Worm (Caenorhabditis elegans): ENCODE data around the gene lys-10.

Gene lys-10

DNA sequence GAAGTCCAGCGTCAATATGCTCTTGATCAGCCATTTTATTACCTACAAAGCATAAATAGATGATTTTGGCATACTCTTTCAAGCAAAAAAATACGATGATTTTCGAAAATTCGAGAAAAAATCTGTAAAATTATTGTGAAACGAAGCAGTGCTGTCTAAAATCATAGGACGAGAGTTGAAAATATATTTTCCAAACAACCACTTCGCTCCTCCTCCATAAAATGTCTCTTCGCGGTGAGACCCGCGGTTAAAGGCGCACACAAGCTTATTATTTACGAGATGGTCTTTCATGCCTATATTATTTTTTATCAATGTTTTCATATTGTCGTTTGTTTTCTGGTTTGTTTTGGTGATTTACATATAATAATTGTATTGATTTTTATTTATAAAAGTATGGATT lies 46.7 kb downstream of the lys-10 start, which contains the start of gene nap-1:
TSS of gene nap-1 (minus strand) at position 42 of the 400 bp plus-strand sequence.
- TF ChIP-seq F13H6.1 (tag; optimal IDR thresholded peaks at IDR 0.05) (peak; percentile 46), sem-4 (tag; optimal IDR thresholded peaks at IDR 0.05) (peak; percentile 0), fos-1 (tag; optimal IDR thresholded peaks at IDR 0.05) (peak; percentile 61), elt-1 (tag; optimal IDR thresholded peaks at IDR 0.05) (no peak), lin-39 (tag; optimal IDR thresholded peaks at IDR 0.05) (no peak), peb-1 (tag; optimal IDR thresholded peaks at IDR 0.05) (no peak), nhr-237 (tag; optimal IDR thresholded peaks at IDR 0.05) (no peak), ztf-1 (GFP tag; conservative IDR thresholded peaks at IDR 0.05) (no peak), nhr-77 (tag; optimal IDR thresholded peaks at IDR 0.05) (no peak), C34F6.9 (tag; optimal IDR thresholded peaks at IDR 0.05) (peak; percentile 88), unc-55 (GFP tag; optimal IDR thresholded peaks at IDR 0.05) (peak; percentile 95), nhr-129 (tag; optimal IDR thresholded peaks at IDR 0.05) (peak; percentile 87), ztf-4 (tag; optimal IDR thresholded peaks at IDR 0.05) (no peak), sma-3 (GFP tag; optimal IDR thresholded peaks at IDR 0.05) (peak; percentile 44), nhr-25 (tag; optimal IDR thresholded peaks at IDR 0.05) (peak; percentile 73), nhr-11 (tag; optimal IDR thresholded peaks at IDR 0.05) (no peak), mab-5 (tag; optimal IDR thresholded peaks at IDR 0.05) (peak; percentile 53), sma-9 (GFP tag; optimal IDR thresholded peaks at IDR 0.05) (peak; percentile 71), sma-9 (tag; optimal IDR thresholded peaks at IDR 0.05) (no peak), lin-11 (tag; optimal IDR thresholded peaks at IDR 0.05) (peak; percentile 2), mdl-1 (tag; optimal IDR thresholded peaks at IDR 0.05) (peak in 1 of 2 experiments; percentile 11), skn-1 (tag; optimal IDR thresholded peaks at IDR 0.05) (peak; percentile 17), nhr-21 (tag; optimal IDR thresholded peaks at IDR 0.05) (peak; percentile 55), lin-13 (GFP tag; optimal IDR thresholded peaks at IDR 0.05) (peak; percentile 63), crh-2 (tag; optimal IDR thresholded peaks at IDR 0.05) (peak; percentile 73), alr-1 (tag; optimal IDR thresholded peaks at IDR 0.05) (no peak), ama-1 (optimal IDR thresholded peaks at IDR 0.05) (no peak), blmp-1 (tag; optimal IDR thresholded peaks at IDR 0.05; ENCODE audit: insufficient read depth) (no peak), egl-27 (tag; optimal IDR thresholded peaks at IDR 0.05) (no peak), unc-62 (GFP tag; optimal IDR thresholded peaks at IDR 0.05) (no peak), ZK546.5 (tag; optimal IDR thresholded peaks at IDR 0.05) (peak; percentile 8), zag-1 (tag; optimal IDR thresholded peaks at IDR 0.05) (no peak), lsy-2 (tag; optimal IDR thresholded peaks at IDR 0.05) (peak; percentile 63 to 90), aly-2 (tag; optimal IDR thresholded peaks at IDR 0.05) (no peak), mbf-1 (tag; optimal IDR thresholded peaks at IDR 0.05) (no peak), ceh-16 (tag; optimal IDR thresholded peaks at IDR 0.05) (no peak), R02D3.7 (tag; optimal IDR thresholded peaks at IDR 0.05) (peak; percentile 90), Y55F3AM.14 (GFP tag; optimal IDR thresholded peaks at IDR 0.05) (no peak), nhr-12 (tag; optimal IDR thresholded peaks at IDR 0.05) (no peak), ztf-11 (tag; optimal IDR thresholded peaks at IDR 0.05) (no peak), nhr-23 (tag; optimal IDR thresholded peaks at IDR 0.05) (no peak), nhr-10 (tag; optimal IDR thresholded peaks at IDR 0.05) (no peak), dmd-4 (tag; optimal IDR thresholded peaks at IDR 0.05) (no peak), ceh-82 (tag; optimal IDR thresholded peaks at IDR 0.05) (peak; percentile 19), snpc-4 (tag; optimal IDR thresholded peaks at IDR 0.05) (peak; percentile 66), nhr-6 (tag; optimal IDR thresholded peaks at IDR 0.05) (no peak), unc-39 (tag; optimal IDR thresholded peaks at IDR 0.05) (no peak), gmeb-1 (tag; optimal IDR thresholded peaks at IDR 0.05) (peak; percentile 76), elt-3 (tag; optimal IDR thresholded peaks at IDR 0.05) (no peak)

Data from whole organism, L2 larva.